Worm (Caenorhabditis elegans): ENCODE results near the gene acr-7.

ce11 chrII:7889321-7889720, 39.7 kb upstream of the acr-7 start:
- TF ChIP-seq ceh-91 (GFP tag; IDR thresholded peaks at IDR 0.05) (no peak), ZK185.1 (tag; optimal IDR thresholded peaks at IDR 0.05; ENCODE audit: poor library complexity, severe bottlenecking) (no peak), ets-4 (GFP tag; optimal IDR thresholded peaks at IDR 0.05) (no peak), Y56A3A.18 (GFP tag; IDR thresholded peaks at IDR 0.05) (no peak)

Data from whole organism, young adult.